Worm (Caenorhabditis elegans) whole organism, L2 larva: ENCODE data around the gene lntl-1.

Experiments used
- C34F6.9 ChIP-seq: fragments of 150-350 bp; optimal IDR thresholded peaks from 2 replicates; lab custom pipeline; 2014; ENCODE audit warnings: missing biosample characterization, missing genetic modification characterization
- F13H6.1 ChIP-seq: sonication (generic microtip); optimal IDR thresholded peaks from 2 replicates; lab custom pipeline; 2016; ENCODE audit warnings: missing genetic modification characterization, missing compliant biosample characterization
- R02D3.7 ChIP-seq: fragments of 150-350 bp; optimal IDR thresholded peaks from 2 replicates; lab custom pipeline; 2014; ENCODE audit warnings: missing biosample characterization, missing genetic modification characterization
- alr-1 ChIP-seq: fragments of 150-350 bp; optimal IDR thresholded peaks from 2 replicates; lab custom pipeline; 2014; ENCODE audit warnings: missing biosample characterization, missing genetic modification characterization
- aly-2 ChIP-seq: fragments of 150-350 bp; optimal IDR thresholded peaks from 2 replicates; lab custom pipeline; 2014; ENCODE audit warnings: missing biosample characterization, missing genetic modification characterization
- ama-1 ChIP-seq: fragments of 150-350 bp; optimal IDR thresholded peaks from 2 replicates; lab custom pipeline; 2018; ENCODE audit warnings: inconsistent platforms
- ceh-16 ChIP-seq: fragments of 150-350 bp; optimal IDR thresholded peaks from 2 replicates; lab custom pipeline; 2014; ENCODE audit warnings: missing biosample characterization, missing genetic modification characterization
- dmd-4 ChIP-seq: sonication (generic microtip); optimal IDR thresholded peaks from 2 replicates; lab custom pipeline; 2017; ENCODE audit warnings: missing biosample characterization, missing genetic modification characterization
- elt-3 ChIP-seq: sonication (generic microtip); optimal IDR thresholded peaks from 2 replicates; lab custom pipeline; 2017; ENCODE audit warnings: missing biosample characterization, missing genetic modification characterization
- fos-1 ChIP-seq: fragments of 150-350 bp; optimal IDR thresholded peaks from 2 replicates; lab custom pipeline; 2014; ENCODE audit warnings: missing biosample characterization, missing genetic modification characterization
- gmeb-1 ChIP-seq: fragments of 150-350 bp; optimal IDR thresholded peaks from 2 replicates; lab custom pipeline; 2014; ENCODE audit warnings: missing biosample characterization, missing genetic modification characterization
- lin-11 ChIP-seq: fragments of 150-350 bp; sonication (generic microtip); optimal IDR thresholded peaks from 2 replicates; lab custom pipeline; 2014; ENCODE audit warnings: missing biosample characterization, missing genetic modification characterization, inconsistent platforms, mixed read lengths
- lin-39 ChIP-seq: fragments of 150-350 bp; optimal IDR thresholded peaks from 2 replicates; lab custom pipeline; 2014; ENCODE audit warnings: missing biosample characterization, missing genetic modification reagents, missing genetic modification characterization
- lsy-2 ChIP-seq, 2 experiments: fragments of 150-350 bp in 1 of 2; sonication (generic microtip) in 1 of 2; optimal IDR thresholded peaks; 2 replicates each; lab custom pipeline; 2014 to 2017; ENCODE audit warnings: missing biosample characterization in 2 of 2, missing genetic modification characterization in 2 of 2
- mab-5 ChIP-seq: fragments of 150-350 bp; optimal IDR thresholded peaks from 2 replicates; lab custom pipeline; 2014; ENCODE audit warnings: missing biosample characterization, missing genetic modification characterization
- mbf-1 ChIP-seq: sonication (generic microtip); optimal IDR thresholded peaks from 2 replicates; lab custom pipeline; 2017; ENCODE audit warnings: missing biosample characterization, missing genetic modification characterization
- nhr-10 ChIP-seq: sonication (generic microtip); optimal IDR thresholded peaks from 2 replicates; lab custom pipeline; 2017; ENCODE audit warnings: missing biosample characterization, missing genetic modification characterization
- nhr-11 ChIP-seq: fragments of 150-350 bp; optimal IDR thresholded peaks from 2 replicates; lab custom pipeline; 2014; ENCODE audit warnings: missing biosample characterization, missing genetic modification characterization
- nhr-129 ChIP-seq: fragments of 150-350 bp; optimal IDR thresholded peaks from 2 replicates; lab custom pipeline; 2014; ENCODE audit warnings: missing biosample characterization, missing genetic modification characterization
- nhr-23 ChIP-seq: fragments of 150-350 bp; optimal IDR thresholded peaks from 2 replicates; lab custom pipeline; 2014; ENCODE audit warnings: missing biosample characterization, missing genetic modification reagents, missing genetic modification characterization
- nhr-25 ChIP-seq: fragments of 150-350 bp; sonication (generic microtip); optimal IDR thresholded peaks from 3 replicates; lab custom pipeline; 2014; ENCODE audit warnings: missing biosample characterization, missing genetic modification characterization
- nhr-6 ChIP-seq: fragments of 150-350 bp; optimal IDR thresholded peaks from 2 replicates; lab custom pipeline; 2014; ENCODE audit warnings: missing biosample characterization, missing genetic modification characterization
- nhr-77 ChIP-seq: fragments of 150-350 bp; optimal IDR thresholded peaks from 2 replicates; lab custom pipeline; 2014; ENCODE audit warnings: missing biosample characterization, missing genetic modification characterization
- sem-4 ChIP-seq: fragments of 150-350 bp; optimal IDR thresholded peaks from 2 replicates; lab custom pipeline; 2014; ENCODE audit warnings: missing biosample characterization, missing genetic modification reagents, missing genetic modification characterization
- sma-9 ChIP-seq, 2 experiments: fragments of 150-350 bp in 1 of 2; sonication (generic microtip) in 1 of 2; optimal IDR thresholded peaks; 2 replicates each; lab custom pipeline; 2014 to 2016; ENCODE audit warnings: missing genetic modification characterization in 2 of 2, mild to moderate bottlenecking in 1 of 2, missing biosample characterization in 1 of 2, missing compliant biosample characterization in 1 of 2, missing genetic modification reagents in 1 of 2, moderate library complexity in 1 of 2
- unc-39 ChIP-seq: fragments of 150-350 bp; optimal IDR thresholded peaks from 2 replicates; lab custom pipeline; 2014; ENCODE audit warnings: missing biosample characterization, missing genetic modification characterization
- unc-55 ChIP-seq: fragments of 150-350 bp; sonication (generic microtip); optimal IDR thresholded peaks from 3 replicates; lab custom pipeline; 2014; ENCODE audit warnings: missing biosample characterization, missing genetic modification reagents, missing genetic modification characterization
- unc-62 ChIP-seq: fragments of 150-350 bp; optimal IDR thresholded peaks from 2 replicates; lab custom pipeline; 2014; ENCODE audit warnings: missing biosample characterization, missing genetic modification reagents, missing genetic modification characterization
- zag-1 ChIP-seq: fragments of 150-350 bp; optimal IDR thresholded peaks from 2 replicates; lab custom pipeline; 2014; ENCODE audit warnings: missing biosample characterization, missing genetic modification characterization
- ztf-11 ChIP-seq: sonication (generic microtip); optimal IDR thresholded peaks from 2 replicates; lab custom pipeline; 2017; ENCODE audit warnings: missing biosample characterization, missing genetic modification characterization
- ztf-4 ChIP-seq: fragments of 150-350 bp; optimal IDR thresholded peaks from 2 replicates; lab custom pipeline; 2014; ENCODE audit warnings: missing biosample characterization, missing genetic modification characterization

The lntl-1 gene

DNA sequence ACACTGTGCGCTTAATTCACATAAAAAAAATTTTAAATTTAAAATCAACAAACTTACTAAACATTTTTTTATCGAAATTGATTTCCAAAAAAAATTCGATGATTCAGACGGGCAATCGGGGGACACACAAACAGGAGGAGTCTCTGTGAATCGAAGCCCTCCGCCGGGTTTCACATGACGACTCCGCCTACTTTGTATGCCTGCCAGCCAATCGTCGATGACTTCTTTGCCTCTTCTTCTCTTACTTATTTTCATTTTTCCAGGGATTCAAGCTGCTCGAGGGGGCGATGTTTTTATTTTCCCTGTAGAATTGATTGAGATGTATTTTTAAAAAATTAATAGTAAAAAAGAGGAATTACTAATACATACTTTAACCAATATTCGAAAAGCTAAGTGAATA is at the start of gene lntl-1:
Gene lntl-1 (minus strand): TSS at position 185 of the 400 bp plus-strand sequence.
- TF ChIP-seq lsy-2 (tag; optimal IDR thresholded peaks at IDR 0.05; lab: Kevin White, UChicago) = peak in 1 of 2 experiments; percentile 57
- peak; percentile 18 for TF ChIP-seq unc-55
- TF ChIP-seq nhr-23 = no peak

DNA sequence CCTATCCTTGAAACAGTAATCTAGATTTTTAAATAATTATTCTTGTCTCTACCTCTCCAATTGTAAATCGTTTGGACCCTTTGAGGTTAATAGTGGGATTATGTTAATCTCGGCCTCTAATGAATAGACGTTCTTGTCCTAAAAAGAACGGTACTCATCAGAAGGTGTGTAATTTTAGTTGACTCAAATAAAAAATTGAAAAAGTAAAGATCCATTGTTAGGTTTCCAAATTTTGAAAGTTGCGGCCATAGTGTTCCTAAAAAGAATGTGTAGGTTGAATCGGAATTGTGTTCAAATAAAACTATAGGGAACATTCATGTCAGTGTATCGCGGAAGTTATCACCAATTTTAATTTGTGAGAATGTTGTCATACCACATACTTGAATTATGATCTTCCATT is 48.7 kb upstream of the lntl-1 start:
- no peak for TF ChIP-seq R02D3.7 (tag; lab: Kevin White, UChicago)
- TF ChIP-seq ceh-16 = no peak

DNA sequence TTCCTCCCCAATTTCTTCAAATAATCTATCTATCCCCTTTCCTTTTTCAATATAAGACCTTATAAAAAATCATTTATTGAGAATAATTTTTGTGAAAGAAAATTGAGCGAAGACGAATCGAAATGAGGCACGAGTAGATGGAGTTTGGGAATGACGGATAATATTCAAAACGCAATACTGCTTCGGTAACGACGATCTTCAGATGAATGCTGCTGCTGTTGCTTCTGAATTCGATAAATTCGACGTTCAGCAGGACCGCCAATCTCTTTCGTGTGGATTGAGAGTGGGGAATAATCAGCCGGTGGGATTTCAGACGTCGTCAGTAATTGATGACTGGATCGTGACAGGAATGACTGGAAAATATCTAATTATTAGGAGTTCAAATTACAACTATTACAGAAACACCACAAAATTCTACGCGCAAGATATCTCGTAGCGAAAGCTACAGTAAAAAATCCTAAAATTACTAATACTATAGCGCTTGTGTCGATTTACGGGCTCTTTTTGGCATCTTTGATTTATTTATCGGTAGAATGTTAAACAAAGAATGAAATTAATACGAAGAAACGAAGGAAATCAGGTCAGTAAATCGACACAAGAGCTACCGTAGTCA is 44.0 kb upstream of the lntl-1 start:
- TF ChIP-seq nhr-11 (tag; lab: Kevin White, UChicago) (no peak), lin-39 (no peak), zag-1 (tag; lab: Kevin White, UChicago) (no peak), nhr-23 (no peak), alr-1 (tag; lab: Kevin White, UChicago) (no peak), gmeb-1 (tag; lab: Kevin White, UChicago) (no peak), aly-2 (tag; lab: Kevin White, UChicago) (no peak), unc-55 (no peak), ama-1 (lab: Kevin White, UChicago) (no peak), unc-39 (tag; lab: Kevin White, UChicago) (no peak), nhr-10 (tag; lab: Kevin White, UChicago) (no peak), nhr-77 (tag; lab: Kevin White, UChicago) (no peak), nhr-6 (tag; lab: Kevin White, UChicago) (no peak), ceh-16 (no peak), sma-9 (GFP tag; optimal IDR thresholded peaks at IDR 0.05; lab: Kevin White, UChicago) (no peak), sma-9 (tag; optimal IDR thresholded peaks at IDR 0.05; lab: Kevin White, UChicago) (no peak), mab-5 (tag; lab: Kevin White, UChicago) (no peak), sem-4 (no peak)

DNA sequence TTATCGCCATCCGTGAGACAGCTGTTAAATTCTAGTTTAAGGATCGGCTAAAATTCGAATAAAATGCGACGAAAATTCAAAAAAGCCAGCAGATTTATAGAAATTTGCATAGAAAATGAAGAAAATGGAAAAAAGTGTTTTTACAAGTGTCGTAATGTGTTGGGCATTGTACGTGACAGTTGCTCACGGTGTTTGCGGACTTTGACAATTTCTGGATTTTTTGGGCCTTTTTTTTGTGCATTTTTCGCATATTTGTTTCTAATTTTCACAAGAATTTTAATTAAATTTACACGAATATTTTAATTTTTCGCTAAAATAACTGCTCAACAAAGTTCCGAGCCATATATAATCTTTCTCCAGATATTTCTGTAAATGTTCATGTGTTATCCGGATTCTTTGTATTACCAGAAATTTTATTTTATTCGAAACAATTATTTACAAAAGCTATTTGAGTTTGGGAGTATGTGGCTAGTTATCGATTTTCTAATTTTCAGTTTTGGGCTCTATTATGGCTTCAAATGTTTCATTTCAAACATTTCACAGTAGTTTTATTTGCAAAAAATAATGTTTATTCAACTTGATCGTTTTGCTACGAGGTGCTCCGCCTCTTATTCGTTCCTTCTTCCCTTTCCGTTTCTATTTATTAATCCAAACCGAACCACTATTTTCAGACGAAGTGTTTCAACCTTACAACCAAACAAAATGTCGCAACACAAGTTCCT is 41.3 kb upstream of the lntl-1 start, which contains the start of gene sams-3:
Gene sams-3 (plus strand): TSS at position 672 of the 722 bp plus-strand sequence.
- TF ChIP-seq nhr-25 (tag; lab: Kevin White, UChicago) (peak; percentile 22), lsy-2 (tag; optimal IDR thresholded peaks at IDR 0.05; lab: Kevin White, UChicago) (peak; percentile 42 to 68), elt-3 (no peak), nhr-11 (tag; lab: Kevin White, UChicago) (no peak), C34F6.9 (tag; lab: Kevin White, UChicago) (peak; percentile 60), alr-1 (tag; lab: Kevin White, UChicago) (no peak), nhr-129 (tag; lab: Kevin White, UChicago) (peak; percentile 27), sma-9 (GFP tag; optimal IDR thresholded peaks at IDR 0.05; lab: Kevin White, UChicago) (peak; percentile 45), sma-9 (tag; optimal IDR thresholded peaks at IDR 0.05; lab: Kevin White, UChicago) (no peak), gmeb-1 (tag; lab: Kevin White, UChicago) (peak; percentile 64), ztf-11 (tag; lab: Kevin White, UChicago) (no peak)

DNA sequence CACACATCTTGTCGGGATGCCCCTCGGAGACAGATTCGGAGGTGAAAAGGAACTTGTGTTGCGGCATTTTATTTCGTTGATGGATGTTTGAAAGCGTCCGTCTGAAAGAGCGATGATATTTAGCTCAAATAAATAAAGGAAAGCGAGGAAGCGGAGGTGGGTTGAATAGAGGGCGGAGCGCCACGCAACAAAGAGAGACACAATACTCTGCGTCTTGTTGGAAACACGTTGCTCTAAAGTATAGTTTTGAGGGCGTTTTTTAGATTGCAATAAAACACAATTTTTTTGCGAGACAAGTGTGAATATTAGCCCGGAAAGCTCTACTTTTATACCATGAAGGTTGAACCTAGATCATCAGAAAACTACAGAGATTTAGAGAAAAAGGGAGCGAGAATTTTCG is 39.4 kb upstream of the lntl-1 start, which contains the start of gene sams-4:
Gene sams-4 (minus strand): TSS at position 101 of the 400 bp plus-strand sequence.
- no peak for TF ChIP-seq F13H6.1 (tag; lab: Kevin White, UChicago)
- no peak for TF ChIP-seq dmd-4
- TF ChIP-seq lin-11 = no peak
- TF ChIP-seq fos-1 (tag; lab: Kevin White, UChicago) = no peak
- TF ChIP-seq sma-9 (GFP tag; optimal IDR thresholded peaks at IDR 0.05; lab: Kevin White, UChicago) = no peak
- no peak for TF ChIP-seq sma-9 (tag; optimal IDR thresholded peaks at IDR 0.05; lab: Kevin White, UChicago)
- no peak for TF ChIP-seq aly-2 (tag; lab: Kevin White, UChicago)
- no peak for TF ChIP-seq nhr-6 (tag; lab: Kevin White, UChicago)
- no peak for TF ChIP-seq ztf-4 (tag; lab: Kevin White, UChicago)
- no peak for TF ChIP-seq nhr-10 (tag; lab: Kevin White, UChicago)
- no peak for TF ChIP-seq mbf-1 (tag; lab: Kevin White, UChicago)
- TF ChIP-seq C34F6.9 (tag; lab: Kevin White, UChicago) = no peak
- TF ChIP-seq unc-62 (GFP tag; lab: Kevin White, UChicago) = no peak
